Worm (Caenorhabditis elegans) whole organism, L2 larva: ENCODE results near the gene ZK1240.5.

Experiments used
- C34F6.9 ChIP-seq: fragments of 150-350 bp; optimal IDR thresholded peaks from 2 replicates; lab custom pipeline; 2014; ENCODE audit warnings: missing biosample characterization, missing genetic modification characterization
- F13H6.1 ChIP-seq: sonication (generic microtip); optimal IDR thresholded peaks from 2 replicates; lab custom pipeline; 2016; ENCODE audit warnings: missing genetic modification characterization, missing compliant biosample characterization
- R02D3.7 ChIP-seq: fragments of 150-350 bp; optimal IDR thresholded peaks from 2 replicates; lab custom pipeline; 2014; ENCODE audit warnings: missing biosample characterization, missing genetic modification characterization
- Y55F3AM.14 ChIP-seq: fragments of 200-800 bp; sonication (Bioruptor generic); optimal IDR thresholded peaks from 2 replicates; lab custom pipeline; 2018; ENCODE audit warnings: mild to moderate bottlenecking, missing genetic modification characterization, missing compliant biosample characterization
- ZK546.5 ChIP-seq: sonication (generic microtip); optimal IDR thresholded peaks from 2 replicates; lab custom pipeline; 2017; ENCODE audit warnings: missing biosample characterization, missing genetic modification characterization
- alr-1 ChIP-seq: fragments of 150-350 bp; optimal IDR thresholded peaks from 2 replicates; lab custom pipeline; 2014; ENCODE audit warnings: missing biosample characterization, missing genetic modification characterization
- ama-1 ChIP-seq: fragments of 150-350 bp; optimal IDR thresholded peaks from 2 replicates; lab custom pipeline; 2018; ENCODE audit warnings: inconsistent platforms
- blmp-1 ChIP-seq: sonication (generic microtip); optimal IDR thresholded peaks from 2 replicates; lab custom pipeline; 2017; ENCODE audit warnings: missing genetic modification characterization, mild to moderate bottlenecking, missing compliant biosample characterization, antibody characterized with exemption, moderate library complexity; ENCODE audit not compliant: insufficient read depth
- ceh-16 ChIP-seq: fragments of 150-350 bp; optimal IDR thresholded peaks from 2 replicates; lab custom pipeline; 2014; ENCODE audit warnings: missing biosample characterization, missing genetic modification characterization
- ceh-82 ChIP-seq: fragments of 150-350 bp; optimal IDR thresholded peaks from 2 replicates; lab custom pipeline; 2014; ENCODE audit warnings: missing biosample characterization, missing genetic modification characterization
- crh-2 ChIP-seq: sonication (generic microtip); optimal IDR thresholded peaks from 2 replicates; lab custom pipeline; 2017; ENCODE audit warnings: missing biosample characterization, missing genetic modification characterization
- dmd-4 ChIP-seq: sonication (generic microtip); optimal IDR thresholded peaks from 2 replicates; lab custom pipeline; 2017; ENCODE audit warnings: missing biosample characterization, missing genetic modification characterization
- egl-27 ChIP-seq: sonication (generic microtip); optimal IDR thresholded peaks from 3 replicates; lab custom pipeline; 2017; ENCODE audit warnings: missing biosample characterization, missing genetic modification reagents, missing genetic modification characterization
- elt-1 ChIP-seq: fragments of 150-350 bp; optimal IDR thresholded peaks from 2 replicates; lab custom pipeline; 2014; ENCODE audit warnings: missing biosample characterization, missing genetic modification characterization
- fos-1 ChIP-seq: fragments of 150-350 bp; optimal IDR thresholded peaks from 2 replicates; lab custom pipeline; 2014; ENCODE audit warnings: missing biosample characterization, missing genetic modification characterization
- gmeb-1 ChIP-seq: fragments of 150-350 bp; optimal IDR thresholded peaks from 2 replicates; lab custom pipeline; 2014; ENCODE audit warnings: missing biosample characterization, missing genetic modification characterization
- lin-13 ChIP-seq: fragments of 150-350 bp; optimal IDR thresholded peaks from 2 replicates; lab custom pipeline; 2014; ENCODE audit warnings: missing biosample characterization, missing genetic modification reagents, missing genetic modification characterization
- mbf-1 ChIP-seq: sonication (generic microtip); optimal IDR thresholded peaks from 2 replicates; lab custom pipeline; 2017; ENCODE audit warnings: missing biosample characterization, missing genetic modification characterization
- mdl-1 ChIP-seq, 2 experiments: fragments of 150-350 bp in 1 of 2; sonication (generic microtip) in 1 of 2; optimal IDR thresholded peaks; 2 replicates each; lab custom pipeline; 2017; ENCODE audit warnings: missing biosample characterization in 2 of 2, missing genetic modification characterization in 2 of 2
- nhr-10 ChIP-seq: sonication (generic microtip); optimal IDR thresholded peaks from 2 replicates; lab custom pipeline; 2017; ENCODE audit warnings: missing biosample characterization, missing genetic modification characterization
- nhr-11 ChIP-seq: fragments of 150-350 bp; optimal IDR thresholded peaks from 2 replicates; lab custom pipeline; 2014; ENCODE audit warnings: missing biosample characterization, missing genetic modification characterization
- nhr-129 ChIP-seq: fragments of 150-350 bp; optimal IDR thresholded peaks from 2 replicates; lab custom pipeline; 2014; ENCODE audit warnings: missing biosample characterization, missing genetic modification characterization
- nhr-237 ChIP-seq: fragments of 150-350 bp; optimal IDR thresholded peaks from 2 replicates; lab custom pipeline; 2014; ENCODE audit warnings: missing biosample characterization, missing genetic modification characterization
- nhr-25 ChIP-seq: fragments of 150-350 bp; sonication (generic microtip); optimal IDR thresholded peaks from 3 replicates; lab custom pipeline; 2014; ENCODE audit warnings: missing biosample characterization, missing genetic modification characterization
- nhr-6 ChIP-seq: fragments of 150-350 bp; optimal IDR thresholded peaks from 2 replicates; lab custom pipeline; 2014; ENCODE audit warnings: missing biosample characterization, missing genetic modification characterization
- peb-1 ChIP-seq: fragments of 150-350 bp; optimal IDR thresholded peaks from 2 replicates; lab custom pipeline; 2014; ENCODE audit warnings: missing biosample characterization, missing genetic modification characterization
- sma-3 ChIP-seq: sonication (generic microtip); optimal IDR thresholded peaks from 2 replicates; lab custom pipeline; 2016; ENCODE audit warnings: missing genetic modification reagents, missing genetic modification characterization, missing compliant biosample characterization
- unc-55 ChIP-seq: fragments of 150-350 bp; sonication (generic microtip); optimal IDR thresholded peaks from 3 replicates; lab custom pipeline; 2014; ENCODE audit warnings: missing biosample characterization, missing genetic modification reagents, missing genetic modification characterization
- ztf-1 ChIP-seq: fragments of 200-800 bp; sonication (Bioruptor generic); conservative IDR thresholded peaks from 2 replicates; pipeline ENCODE4 v1.3.6; 2022; ENCODE audit warnings: missing genetic modification characterization, missing compliant biosample characterization
- ztf-11 ChIP-seq: sonication (generic microtip); optimal IDR thresholded peaks from 2 replicates; lab custom pipeline; 2017; ENCODE audit warnings: missing biosample characterization, missing genetic modification characterization
- ztf-4 ChIP-seq: fragments of 150-350 bp; optimal IDR thresholded peaks from 2 replicates; lab custom pipeline; 2014; ENCODE audit warnings: missing biosample characterization, missing genetic modification characterization

The ZK1240.5 gene

ce11 chrII:2317883-2318357, at the start of gene ZK1240.5, which contains the start of gene ZK1240.9:
Gene ZK1240.5 (minus strand): TSS chrII:2317933.
Gene ZK1240.9 (plus strand): TSS chrII:2318189.
- TF ChIP-seq ZK546.5 (tag; lab: Kevin White, UChicago) (no peak), fos-1 (tag; lab: Kevin White, UChicago) (peak; percentile 21), ztf-4 (tag; lab: Kevin White, UChicago) (no peak), peb-1 (tag; lab: Kevin White, UChicago) (no peak)
- TF ChIP-seq, all 48 proteins: peak for 1

- TF ChIP-seq nhr-237 (tag; lab: Kevin White, UChicago) (no peak), ZK546.5 (tag; lab: Kevin White, UChicago) (no peak), mdl-1 (tag; optimal IDR thresholded peaks at IDR 0.05; lab: Kevin White, UChicago) (no peak), Y55F3AM.14 (GFP tag; lab: Kevin White, UChicago) (no peak), unc-55 (GFP tag; lab: Kevin White, UChicago) (no peak), ceh-16 (tag; lab: Kevin White, UChicago) (no peak), mbf-1 (tag; lab: Kevin White, UChicago) (no peak), ceh-82 (tag; lab: Kevin White, UChicago) (no peak), elt-1 (tag; lab: Kevin White, UChicago) (no peak), sma-3 (GFP tag; lab: Kevin White, UChicago) (no peak), dmd-4 (tag; lab: Kevin White, UChicago) (no peak), lin-13 (GFP tag; lab: Kevin White, UChicago) (no peak), ama-1 (no peak), nhr-25 (tag; lab: Kevin White, UChicago) (no peak)
Observed at ce11 chrII:2366623-2367365, 49.1 kb upstream of the ZK1240.5 start, which contains the start of the genes F43C11.12 and F16G10.5. Gene F43C11.12 (minus strand): TSS chrII:2366723. Gene F16G10.5 (plus strand): TSS chrII:2367315.

- no peak for TF ChIP-seq alr-1 (tag; lab: Kevin White, UChicago)
- no peak for TF ChIP-seq ceh-82 (tag; lab: Kevin White, UChicago)
- no peak for TF ChIP-seq F13H6.1 (tag; lab: Kevin White, UChicago)
- no peak for TF ChIP-seq R02D3.7 (tag; lab: Kevin White, UChicago)
- TF ChIP-seq ZK546.5 (tag; lab: Kevin White, UChicago): no peak
- no peak for TF ChIP-seq Y55F3AM.14 (GFP tag; lab: Kevin White, UChicago)
- TF ChIP-seq sma-3 (GFP tag; lab: Kevin White, UChicago): no peak
- TF ChIP-seq fos-1 (tag; lab: Kevin White, UChicago): no peak
- TF ChIP-seq ceh-16 (tag; lab: Kevin White, UChicago): no peak
- TF ChIP-seq unc-55 (GFP tag; lab: Kevin White, UChicago): no peak
Observed at ce11 chrII:2363673-2364072, 45.9 kb upstream of the ZK1240.5 start, which contains the start of gene F43C11.11. Gene F43C11.11 (minus strand): TSS chrII:2363773.

- TF ChIP-seq egl-27 (tag; lab: Kevin White, UChicago) (no peak), F13H6.1 (tag; lab: Kevin White, UChicago) (no peak), ztf-1 (GFP tag; lab: Robert Waterston, UW) (no peak), nhr-11 (tag; lab: Kevin White, UChicago) (no peak), nhr-6 (tag; lab: Kevin White, UChicago) (no peak), ZK546.5 (tag; lab: Kevin White, UChicago) (no peak), unc-55 (GFP tag; lab: Kevin White, UChicago) (no peak), R02D3.7 (tag; lab: Kevin White, UChicago) (no peak), dmd-4 (tag; lab: Kevin White, UChicago) (no peak), fos-1 (tag; lab: Kevin White, UChicago) (no peak), mdl-1 (tag; optimal IDR thresholded peaks at IDR 0.05; lab: Kevin White, UChicago) (no peak), nhr-129 (tag; lab: Kevin White, UChicago) (no peak), crh-2 (tag; lab: Kevin White, UChicago) (no peak), gmeb-1 (no peak), elt-1 (tag; lab: Kevin White, UChicago) (no peak), C34F6.9 (no peak), blmp-1 (tag; lab: Kevin White, UChicago) (no peak), sma-3 (GFP tag; lab: Kevin White, UChicago) (no peak), ztf-11 (tag; lab: Kevin White, UChicago) (no peak), nhr-10 (tag; lab: Kevin White, UChicago) (no peak)
Observed at ce11 chrII:2359965-2360364, 42.2 kb upstream of the ZK1240.5 start, which contains the start of gene F43C11.16. Gene F43C11.16 (minus strand): TSS chrII:2360065.
